Worm (Caenorhabditis elegans): ENCODE data around the gene mocs-1.

The mocs-1 gene

DNA sequence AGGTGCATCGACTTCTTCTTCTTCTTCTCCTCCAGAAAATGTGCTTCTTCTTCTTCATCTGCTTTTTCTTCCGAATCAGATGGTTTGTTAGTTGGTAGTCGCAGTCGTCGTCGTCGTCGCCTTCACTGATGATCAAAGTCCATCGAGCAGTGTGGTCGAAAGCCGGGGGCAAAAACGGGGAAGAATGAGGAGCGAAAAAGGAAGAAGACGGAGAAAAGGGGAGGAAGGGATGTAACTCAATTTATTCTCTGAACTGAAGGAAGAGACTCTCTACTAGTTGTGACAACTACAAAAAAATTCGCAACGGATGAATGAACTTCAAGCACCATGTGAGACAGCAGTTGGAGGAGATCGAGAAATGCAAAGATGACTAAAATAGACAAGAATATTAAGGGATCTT lies 44.9 kb downstream of the mocs-1 start:
- TF ChIP-seq unc-86 (tag; optimal IDR thresholded peaks at IDR 0.05) (no peak), fkh-6 (tag; optimal IDR thresholded peaks at IDR 0.05) (no peak), ceh-31 (tag; optimal IDR thresholded peaks at IDR 0.05) (peak; percentile 49), ceh-34 (tag; optimal IDR thresholded peaks at IDR 0.05) (no peak), hlh-15 (tag; optimal IDR thresholded peaks at IDR 0.05) (no peak), gmeb-2 (tag; optimal IDR thresholded peaks at IDR 0.05) (no peak), unc-42 (tag; optimal IDR thresholded peaks at IDR 0.05) (peak; percentile 98)

DNA sequence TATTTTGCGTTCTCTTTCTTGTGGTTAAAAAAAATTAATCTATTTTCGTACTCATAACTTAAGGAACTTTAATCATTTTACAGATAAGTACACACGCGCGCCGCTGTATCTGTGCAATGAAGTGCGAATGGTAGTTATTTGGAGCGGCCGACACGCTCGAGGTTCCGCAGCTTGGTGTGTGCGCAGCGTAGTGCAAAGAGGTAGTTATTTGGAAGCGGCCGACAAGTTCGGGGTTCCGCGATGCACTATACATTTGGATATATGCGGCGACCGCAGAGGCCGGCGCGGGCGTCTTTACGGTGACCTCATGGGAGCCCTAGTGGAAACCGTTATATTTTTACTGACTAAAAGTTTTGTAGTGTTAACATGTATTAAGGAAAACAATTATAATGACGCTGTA lies 47.9 kb downstream of the mocs-1 start:
- no peak for TF ChIP-seq ceh-24 (tag; optimal IDR thresholded peaks at IDR 0.05)
- TF ChIP-seq lim-6 (tag; optimal IDR thresholded peaks at IDR 0.05): no peak
- no peak for TF ChIP-seq C08G9.2 (tag; optimal IDR thresholded peaks at IDR 0.05)
- TF ChIP-seq ceh-2 (tag; optimal IDR thresholded peaks at IDR 0.05): no peak
- no peak for TF ChIP-seq gmeb-2 (tag; optimal IDR thresholded peaks at IDR 0.05)
- TF ChIP-seq ceh-9 (tag; optimal IDR thresholded peaks at IDR 0.05): no peak
- TF ChIP-seq nhr-11 (tag; optimal IDR thresholded peaks at IDR 0.05): no peak
- TF ChIP-seq sdc-2 (tag; optimal IDR thresholded peaks at IDR 0.05): no peak
- no peak for TF ChIP-seq fkh-6 (tag; optimal IDR thresholded peaks at IDR 0.05)
- no peak for TF ChIP-seq ztf-16 (tag; optimal IDR thresholded peaks at IDR 0.05)
- TF ChIP-seq ttx-3 (tag; optimal IDR thresholded peaks at IDR 0.05): no peak
- TF ChIP-seq mec-3 (tag; optimal IDR thresholded peaks at IDR 0.05; ENCODE audit: borderline replicate concordance): no peak
- no peak for TF ChIP-seq F13H6.1 (tag; optimal IDR thresholded peaks at IDR 0.05)
- TF ChIP-seq madf-2 (tag; optimal IDR thresholded peaks at IDR 0.05): no peak
- TF ChIP-seq ceh-30 (tag; optimal IDR thresholded peaks at IDR 0.05): no peak

DNA sequence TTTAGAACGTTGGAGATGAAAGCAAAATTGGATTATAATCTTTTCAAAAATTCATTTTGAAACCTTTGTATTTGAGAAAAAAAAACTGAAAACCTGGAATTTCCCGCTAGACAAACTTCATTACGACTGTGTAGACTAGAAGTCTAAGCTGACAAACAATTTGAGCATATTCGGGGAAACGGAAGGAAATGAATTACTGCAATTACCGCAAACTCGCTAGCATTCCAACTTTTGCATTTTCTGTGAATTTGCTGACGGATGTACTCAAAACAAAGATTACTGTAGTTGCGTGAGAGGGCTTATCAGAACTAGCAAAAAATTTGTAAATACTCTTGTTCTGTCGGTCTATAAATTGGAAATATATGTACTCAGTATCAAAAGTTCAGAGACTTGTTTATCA lies 50.7 kb downstream of the mocs-1 start:
- TF ChIP-seq ets-4 (tag; optimal IDR thresholded peaks at IDR 0.05) (no peak), ceh-30 (tag; optimal IDR thresholded peaks at IDR 0.05) (no peak)

DNA sequence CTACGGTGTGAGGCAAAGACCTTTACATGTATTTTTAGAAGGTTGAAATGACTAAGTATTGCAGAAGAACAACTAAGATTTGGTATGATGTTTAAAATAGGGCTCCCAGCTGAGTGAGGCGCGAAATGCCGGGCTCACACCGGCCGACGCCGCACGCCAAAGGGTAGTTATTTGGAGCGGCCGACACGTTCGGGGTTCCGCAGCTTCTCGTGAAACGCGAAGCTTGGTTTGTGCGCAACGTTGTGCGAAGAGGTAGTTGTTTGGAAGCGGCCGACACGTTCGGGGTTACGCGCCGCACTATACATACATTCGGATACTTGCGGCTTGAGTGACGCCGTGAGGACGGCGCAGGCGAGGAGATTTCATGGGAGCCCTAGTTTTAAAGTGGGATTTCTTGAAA lies 52.3 kb downstream of the mocs-1 start:
- no peak for TF ChIP-seq ceh-31 (tag; optimal IDR thresholded peaks at IDR 0.05)
- TF ChIP-seq gmeb-2 (tag; optimal IDR thresholded peaks at IDR 0.05): no peak
- TF ChIP-seq ceh-9 (tag; optimal IDR thresholded peaks at IDR 0.05): no peak
- no peak for TF ChIP-seq tbx-2 (tag; optimal IDR thresholded peaks at IDR 0.05)
- TF ChIP-seq C08G9.2 (tag; optimal IDR thresholded peaks at IDR 0.05): no peak
- TF ChIP-seq hlh-6 (tag; optimal IDR thresholded peaks at IDR 0.05): no peak
- no peak for TF ChIP-seq fkh-6 (tag; optimal IDR thresholded peaks at IDR 0.05)
- TF ChIP-seq mec-3 (tag; optimal IDR thresholded peaks at IDR 0.05; ENCODE audit: borderline replicate concordance): no peak
- TF ChIP-seq pqm-1 (tag; optimal IDR thresholded peaks at IDR 0.05): no peak
- TF ChIP-seq lin-11 (tag; optimal IDR thresholded peaks at IDR 0.05): no peak
- no peak for TF ChIP-seq K09A11.1 (tag; optimal IDR thresholded peaks at IDR 0.05; ENCODE audit: insufficient read depth)
- TF ChIP-seq zip-5 (tag; optimal IDR thresholded peaks at IDR 0.05): no peak
- no peak for TF ChIP-seq dve-1 (tag; optimal IDR thresholded peaks at IDR 0.05)

DNA sequence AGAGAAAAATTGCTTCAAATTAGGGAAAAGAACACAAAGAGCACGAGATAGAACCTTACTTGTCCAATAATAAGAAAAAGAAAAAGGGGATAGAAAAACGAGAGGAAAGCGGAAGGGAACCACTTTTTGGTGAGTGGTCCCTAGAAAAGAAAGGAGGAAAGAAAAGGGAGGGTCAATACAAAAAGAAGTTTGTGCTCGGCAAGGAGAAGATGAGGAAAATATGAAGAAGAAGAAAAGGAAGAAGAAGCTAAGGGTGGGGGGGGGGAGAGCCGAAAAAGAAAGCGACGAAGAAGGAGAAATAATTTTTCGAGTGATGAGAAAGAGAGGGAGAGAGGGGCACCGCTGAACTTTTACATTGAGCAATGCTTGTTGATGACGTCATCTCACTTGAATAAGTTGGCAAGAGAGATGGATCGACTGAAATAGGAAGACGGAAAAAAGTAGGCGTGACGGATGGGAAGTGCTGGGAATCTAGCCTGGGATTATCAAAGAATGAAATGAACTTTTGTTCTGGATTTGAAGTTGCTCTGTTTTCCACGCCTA lies 54.7 kb downstream of the mocs-1 start:
- TF ChIP-seq ceh-22 (tag; optimal IDR thresholded peaks at IDR 0.05): no peak
- TF ChIP-seq T23F11.4 (GFP tag; optimal IDR thresholded peaks at IDR 0.05): no peak
- TF ChIP-seq elt-4 (tag; optimal IDR thresholded peaks at IDR 0.05): no peak
- peak; percentile 31 for TF ChIP-seq nfya-1 (tag; optimal IDR thresholded peaks at IDR 0.05)
- no peak for TF ChIP-seq mec-3 (tag; optimal IDR thresholded peaks at IDR 0.05; ENCODE audit: borderline replicate concordance)
- no peak for TF ChIP-seq ahr-1 (tag; optimal IDR thresholded peaks at IDR 0.05)
- TF ChIP-seq ceh-14 (tag; optimal IDR thresholded peaks at IDR 0.05): no peak
- TF ChIP-seq rnt-1 (tag; optimal IDR thresholded peaks at IDR 0.05): no peak
- TF ChIP-seq tbx-2 (tag; optimal IDR thresholded peaks at IDR 0.05): peak; percentile 18
- TF ChIP-seq ets-4 (tag; optimal IDR thresholded peaks at IDR 0.05): no peak
- TF ChIP-seq unc-42 (tag; optimal IDR thresholded peaks at IDR 0.05): peak; percentile 79
- no peak for TF ChIP-seq ceh-34 (tag; optimal IDR thresholded peaks at IDR 0.05)
- no peak for TF ChIP-seq nhr-232 (tag; optimal IDR thresholded peaks at IDR 0.05)
- no peak for TF ChIP-seq ceh-30 (tag; optimal IDR thresholded peaks at IDR 0.05)
- no peak for TF ChIP-seq nhr-11 (tag; optimal IDR thresholded peaks at IDR 0.05)
- TF ChIP-seq lim-6 (tag; optimal IDR thresholded peaks at IDR 0.05): no peak
- TF ChIP-seq C08G9.2 (tag; optimal IDR thresholded peaks at IDR 0.05): no peak
- TF ChIP-seq ceh-45 (GFP tag; IDR thresholded peaks at IDR 0.05): no peak
- TF ChIP-seq dve-1 (tag; optimal IDR thresholded peaks at IDR 0.05): no peak
- TF ChIP-seq hlh-30 (tag; optimal IDR thresholded peaks at IDR 0.05; ENCODE audit: insufficient read depth): no peak
- no peak for TF ChIP-seq fkh-10 (GFP tag; optimal IDR thresholded peaks at IDR 0.05)
- no peak for TF ChIP-seq elt-2 (tag; optimal IDR thresholded peaks at IDR 0.05)
- TF ChIP-seq gmeb-2 (tag; optimal IDR thresholded peaks at IDR 0.05): no peak
- no peak for TF ChIP-seq ceh-19 (GFP tag; optimal IDR thresholded peaks at IDR 0.05)
- TF ChIP-seq pax-1 (tag; optimal IDR thresholded peaks at IDR 0.05): no peak
- no peak for TF ChIP-seq K09A11.1 (tag; optimal IDR thresholded peaks at IDR 0.05; ENCODE audit: insufficient read depth)
- no peak for TF ChIP-seq unc-55 (GFP tag; optimal IDR thresholded peaks at IDR 0.05)
- TF ChIP-seq hlh-15 (tag; optimal IDR thresholded peaks at IDR 0.05): no peak
- TF ChIP-seq zip-5 (tag; optimal IDR thresholded peaks at IDR 0.05): no peak
- TF ChIP-seq ceh-31 (tag; optimal IDR thresholded peaks at IDR 0.05): peak; percentile 41

All from whole organism, late embryonic.